Worm (Caenorhabditis elegans): ENCODE results near the gene F54B11.11.

Gene F54B11.11

ce11 chrX:13541335-13541734, 37.2 kb upstream of the F54B11.11 start (continued):
- TF ChIP-seq ztf-11 (tag; optimal IDR thresholded peaks at IDR 0.05) (no peak), efl-1 (optimal IDR thresholded peaks at IDR 0.05) (no peak), efl-1 (GFP tag; optimal IDR thresholded peaks at IDR 0.05 in 1 of 2) (peak in 1 of 2 experiments; percentile 89), unc-130 (tag; optimal IDR thresholded peaks at IDR 0.05) (peak; percentile 34), nhr-11 (tag; optimal IDR thresholded peaks at IDR 0.05) (no peak), dsc-1 (tag; optimal IDR thresholded peaks at IDR 0.05) (no peak), dpl-1 (GFP tag; optimal IDR thresholded peaks at IDR 0.05) (no peak), ets-5 (GFP tag; IDR thresholded peaks at IDR 0.05) (no peak), unc-86 (tag; optimal IDR thresholded peaks at IDR 0.05) (no peak), grh-1 (GFP tag; IDR thresholded peaks at IDR 0.05) (no peak), efl-3 (GFP tag; optimal IDR thresholded peaks at IDR 0.05) (no peak), blmp-1 (tag; optimal IDR thresholded peaks at IDR 0.05) (peak; percentile 78), aly-2 (tag; optimal IDR thresholded peaks at IDR 0.05) (no peak), elt-2 (tag; optimal IDR thresholded peaks at IDR 0.05) (no peak), unc-98 (GFP tag; IDR thresholded peaks at IDR 0.05) (no peak), snpc-4 (tag; optimal IDR thresholded peaks at IDR 0.05) (no peak), unc-62 (GFP tag; optimal IDR thresholded peaks at IDR 0.05) (no peak), C34B4.2 (tag; optimal IDR thresholded peaks at IDR 0.05) (no peak), hlh-4 (tag; optimal IDR thresholded peaks at IDR 0.05) (no peak), nhr-77 (tag; optimal IDR thresholded peaks at IDR 0.05) (no peak), ama-1 (optimal IDR thresholded peaks at IDR 0.05) (peak; percentile 59), pag-3 (tag; optimal IDR thresholded peaks at IDR 0.05; ENCODE audit: borderline replicate concordance, insufficient read depth) (no peak), nhr-237 (tag; optimal IDR thresholded peaks at IDR 0.05) (no peak), ceh-8 (GFP tag; optimal IDR thresholded peaks at IDR 0.05) (no peak), irx-1 (tag; optimal IDR thresholded peaks at IDR 0.05) (no peak), fos-1 (tag; optimal IDR thresholded peaks at IDR 0.05) (no peak), ztf-4 (tag; optimal IDR thresholded peaks at IDR 0.05) (no peak), nhr-12 (tag; optimal IDR thresholded peaks at IDR 0.05) (no peak), nhr-76 (tag; optimal IDR thresholded peaks at IDR 0.05) (no peak), nhr-28 (tag; optimal IDR thresholded peaks at IDR 0.05) (no peak)

ce11 chrX:13542236-13542635, 36.3 kb upstream of the F54B11.11 start, which contains the start of gene cah-4:
cah-4 (plus strand) TSS chrX:13542574.
- TF ChIP-seq rnt-1 (tag; optimal IDR thresholded peaks at IDR 0.05) (no peak), zag-1 (tag; optimal IDR thresholded peaks at IDR 0.05) (no peak), tlp-1 (tag; optimal IDR thresholded peaks at IDR 0.05) (no peak), mef-2 (tag; optimal IDR thresholded peaks at IDR 0.05) (no peak), efl-1 (optimal IDR thresholded peaks at IDR 0.05) (no peak), efl-1 (GFP tag; optimal IDR thresholded peaks at IDR 0.05 in 1 of 2) (no peak), ama-1 (optimal IDR thresholded peaks at IDR 0.05) (peak; percentile 35), nhr-85 (tag) (peak; percentile 63), lin-35 (GFP tag; optimal IDR thresholded peaks at IDR 0.05) (no peak), hlh-4 (tag; optimal IDR thresholded peaks at IDR 0.05) (no peak), nhr-12 (tag; optimal IDR thresholded peaks at IDR 0.05) (no peak)

- TF ChIP-seq ceh-63 (GFP tag; optimal IDR thresholded peaks at IDR 0.05): no peak
- no peak for TF ChIP-seq ztf-11 (tag; optimal IDR thresholded peaks at IDR 0.05)
- peak; percentile 7 for TF ChIP-seq tbx-2 (tag; optimal IDR thresholded peaks at IDR 0.05)
- TF ChIP-seq nhr-71 (tag; optimal IDR thresholded peaks at IDR 0.05): peak; percentile 25
- TF ChIP-seq irx-1 (tag; optimal IDR thresholded peaks at IDR 0.05): no peak
- peak in 1 of 2 experiments; percentile 21 for TF ChIP-seq mdl-1 (tag; optimal IDR thresholded peaks at IDR 0.05)
- no peak for TF ChIP-seq pax-3 (tag; optimal IDR thresholded peaks at IDR 0.05)
- peak in 1 of 6 experiments; percentile 15 for TF ChIP-seq elt-3 (tag; optimal IDR thresholded peaks at IDR 0.05)
- no peak for TF ChIP-seq ceh-88 (GFP tag; IDR thresholded peaks at IDR 0.05)
- TF ChIP-seq dsc-1 (tag; optimal IDR thresholded peaks at IDR 0.05): no peak
- TF ChIP-seq fkh-10 (GFP tag; optimal IDR thresholded peaks at IDR 0.05): no peak
- no peak for TF ChIP-seq nhr-28 (tag; optimal IDR thresholded peaks at IDR 0.05)
- TF ChIP-seq mab-9 (GFP tag; IDR thresholded peaks at IDR 0.05): no peak
- no peak for TF ChIP-seq pqm-1 (tag; optimal IDR thresholded peaks at IDR 0.05)
- TF ChIP-seq unc-86 (tag; optimal IDR thresholded peaks at IDR 0.05): no peak
- peak; percentile 26 for TF ChIP-seq pag-3 (tag; optimal IDR thresholded peaks at IDR 0.05; ENCODE audit: borderline replicate concordance, insufficient read depth)
- TF ChIP-seq sptf-1 (tag; optimal IDR thresholded peaks at IDR 0.05): no peak
- TF ChIP-seq mep-1 (tag; optimal IDR thresholded peaks at IDR 0.05): peak; percentile 59
- no peak for TF ChIP-seq vab-15 (tag; optimal IDR thresholded peaks at IDR 0.05)
- no peak for TF ChIP-seq fkh-8 (tag; optimal IDR thresholded peaks at IDR 0.05)
- no peak for TF ChIP-seq F16B12.6 (tag; optimal IDR thresholded peaks at IDR 0.05)
- TF ChIP-seq ces-1 (GFP tag; optimal IDR thresholded peaks at IDR 0.05): no peak
- no peak for TF ChIP-seq nhr-84 (tag; optimal IDR thresholded peaks at IDR 0.05)
These were observed 35.8 kb upstream of the F54B11.11 start for ce11 chrX:13542757-13543156.
